Worm (Caenorhabditis elegans): ENCODE measurements around the gene T25B9.6.
"Not testable (repeated sequence)": the region's sequence is repeated elsewhere in the genome, so short reads cannot be mapped to it uniquely, and the experiment has no call there.

ce11 chrIV:10751740-10752139 lies 6.2 kb upstream of the T25B9.6 start, which contains the start of gene T25B9.2:
- not testable (repeated sequence) for TF ChIP-seq ceh-36 (tag; optimal IDR thresholded peaks at IDR 0.05); scrt-1 (GFP tag; IDR thresholded peaks at IDR 0.05); B0310.2 (tag; optimal IDR thresholded peaks at IDR 0.05); tbx-11 (GFP tag; IDR thresholded peaks at IDR 0.05); sea-1 (GFP tag; conservative IDR thresholded peaks at IDR 0.05); F13C5.2 (tag; optimal IDR thresholded peaks at IDR 0.05); ama-1 (optimal IDR thresholded peaks at IDR 0.05); hmg-4 (GFP tag; optimal IDR thresholded peaks at IDR 0.05); ceh-13 (GFP tag; optimal IDR thresholded peaks at IDR 0.05); hmbx-1 (tag; optimal IDR thresholded peaks at IDR 0.05)
